Worm (Caenorhabditis elegans) whole organism, L2 larva: ENCODE results near the gene srh-282.

Source experiments
- C34F6.9 ChIP-seq: fragments of 150-350 bp; optimal IDR thresholded peaks from 2 replicates; lab custom pipeline; 2014; ENCODE audit warnings: missing biosample characterization, missing genetic modification characterization
- mdl-1 ChIP-seq, 2 experiments: fragments of 150-350 bp in 1 of 2; sonication (generic microtip) in 1 of 2; optimal IDR thresholded peaks; 2 replicates each; lab custom pipeline; 2017; ENCODE audit warnings: missing biosample characterization in 2 of 2, missing genetic modification characterization in 2 of 2
- nhr-11 ChIP-seq: fragments of 150-350 bp; optimal IDR thresholded peaks from 2 replicates; lab custom pipeline; 2014; ENCODE audit warnings: missing biosample characterization, missing genetic modification characterization
- nhr-77 ChIP-seq: fragments of 150-350 bp; optimal IDR thresholded peaks from 2 replicates; lab custom pipeline; 2014; ENCODE audit warnings: missing biosample characterization, missing genetic modification characterization
- sma-3 ChIP-seq: sonication (generic microtip); optimal IDR thresholded peaks from 2 replicates; lab custom pipeline; 2016; ENCODE audit warnings: missing genetic modification reagents, missing genetic modification characterization, missing compliant biosample characterization
- unc-62 ChIP-seq: fragments of 150-350 bp; optimal IDR thresholded peaks from 2 replicates; lab custom pipeline; 2014; ENCODE audit warnings: missing biosample characterization, missing genetic modification reagents, missing genetic modification characterization
- zag-1 ChIP-seq: fragments of 150-350 bp; optimal IDR thresholded peaks from 2 replicates; lab custom pipeline; 2014; ENCODE audit warnings: missing biosample characterization, missing genetic modification characterization

DNA sequence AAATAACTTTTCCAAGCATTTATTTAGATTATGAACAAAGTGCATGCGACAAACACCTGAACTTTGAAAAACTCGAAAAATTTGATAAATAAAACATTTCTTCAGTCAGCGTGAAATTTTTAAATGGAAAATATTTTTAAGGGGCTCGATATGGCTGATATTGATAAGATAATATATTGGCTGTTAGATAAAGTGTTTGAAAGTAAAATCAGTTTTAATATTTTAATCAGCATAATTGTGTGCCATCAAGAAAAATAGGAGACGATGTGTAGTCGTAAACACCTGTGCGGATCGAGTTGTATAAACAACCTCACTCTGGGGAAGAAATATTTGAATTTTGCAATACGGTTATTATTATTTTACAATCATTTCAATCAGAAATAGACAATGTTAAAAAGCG is 46.5 kb upstream of the srh-282 start:
- no peak for TF ChIP-seq nhr-77 (tag; lab: Kevin White, UChicago)
- no peak for TF ChIP-seq zag-1
- no peak for TF ChIP-seq nhr-11 (tag; lab: Kevin White, UChicago)
- no peak for TF ChIP-seq unc-62
- no peak for TF ChIP-seq C34F6.9 (tag; lab: Kevin White, UChicago)
- TF ChIP-seq sma-3 (GFP tag; lab: Kevin White, UChicago), result no peak
- TF ChIP-seq mdl-1 (tag; optimal IDR thresholded peaks at IDR 0.05; lab: Kevin White, UChicago), result no peak
